Worm (Caenorhabditis elegans): ENCODE measurements around the gene Y47D3B.12.

DNA sequence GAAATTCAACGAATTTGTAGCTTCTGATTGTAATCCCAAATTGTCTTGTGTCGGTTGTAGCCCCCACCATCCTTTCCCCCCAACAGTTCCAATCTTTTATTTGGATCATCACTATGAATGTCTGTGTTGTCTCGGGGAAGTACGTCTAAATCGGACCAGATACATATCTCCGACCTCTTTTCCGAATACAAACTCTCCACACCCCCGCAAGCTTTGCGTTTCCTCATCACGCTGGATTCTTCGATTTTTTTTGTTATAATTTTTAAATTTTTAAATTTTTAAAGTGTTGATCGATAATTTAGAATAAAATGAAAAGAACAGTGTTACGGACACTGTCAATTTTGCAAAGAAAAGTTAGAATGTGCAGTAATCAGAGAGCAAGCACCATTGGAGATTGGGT is 20.9 kb upstream of the Y47D3B.12 start, which contains the start of gene subs-4:
- TF ChIP-seq daf-12 (tag; optimal IDR thresholded peaks at IDR 0.05): no peak
- no peak for TF ChIP-seq nhr-25 (tag; optimal IDR thresholded peaks at IDR 0.05)
- TF ChIP-seq unc-39 (tag; optimal IDR thresholded peaks at IDR 0.05): no peak
- no peak for TF ChIP-seq elt-3 (tag; optimal IDR thresholded peaks at IDR 0.05)
- no peak for TF ChIP-seq nhr-76 (tag; optimal IDR thresholded peaks at IDR 0.05)
- no peak for TF ChIP-seq elt-2 (tag; optimal IDR thresholded peaks at IDR 0.05)
- no peak for TF ChIP-seq unc-62 (GFP tag; optimal IDR thresholded peaks at IDR 0.05)
- TF ChIP-seq nhr-77 (tag; optimal IDR thresholded peaks at IDR 0.05): no peak
- no peak for TF ChIP-seq zag-1 (tag; optimal IDR thresholded peaks at IDR 0.05)
- no peak for TF ChIP-seq nhr-28 (tag; optimal IDR thresholded peaks at IDR 0.05)
- no peak for TF ChIP-seq nhr-237 (tag; optimal IDR thresholded peaks at IDR 0.05)

Data from whole organism, L3 larva.